Fruit fly (Drosophila melanogaster): ENCODE results near the gene CG8086.

- TF ChIP-seq CG34367 (tag; optimal IDR thresholded peaks at IDR 0.05) (no peak), Pif1B (GFP tag; optimal IDR thresholded peaks at IDR 0.05) (no peak), CG4496 (GFP tag; IDR thresholded peaks at IDR 0.05) (no peak), CG14655 (GFP tag; optimal IDR thresholded peaks at IDR 0.05) (no peak), EcR (GFP tag; optimal IDR thresholded peaks at IDR 0.05) (no peak), CG8301 (tag; optimal IDR thresholded peaks at IDR 0.05) (no peak)
These were observed 58.5 kb downstream of the CG8086 start, which contains the start of gene PGAP5 for dm6 chr2L:8198757-8199156.
